Fruit fly (Drosophila melanogaster) whole organism, wandering third instar larva: ENCODE data around the gene CG33722.
A peak's percentile ranks its signal among the peaks of the same experiment; 100 is the strongest.

Experiments
- Abd-B ChIP-seq: fragments of >200 bp; optimal IDR thresholded peaks from 2 replicates; lab custom pipeline; 2017; ENCODE audit warnings: missing biosample characterization, missing genetic modification characterization
- CG32264 ChIP-seq: fragments of 200-800 bp; sonication (Bioruptor generic); optimal IDR thresholded peaks from 2 replicates; lab custom pipeline; 2016; ENCODE audit warnings: missing biosample characterization, missing genetic modification characterization
- CG9705 ChIP-seq: fragments of 200-800 bp; sonication (Bioruptor generic); optimal IDR thresholded peaks from 2 replicates; lab custom pipeline; 2018; ENCODE audit warnings: missing biosample characterization, mild to moderate bottlenecking, missing genetic modification characterization
- CrebA ChIP-seq: fragments of 200-800 bp; sonication (Bioruptor generic); optimal IDR thresholded peaks from 2 replicates; lab custom pipeline; 2016; ENCODE audit warnings: missing biosample characterization, mild to moderate bottlenecking, missing genetic modification characterization, borderline replicate concordance
- Dfd ChIP-seq: fragments of >200 bp; optimal IDR thresholded peaks from 2 replicates; lab custom pipeline; 2017; ENCODE audit warnings: missing biosample characterization, missing genetic modification characterization
- Dif ChIP-seq: fragments of 200-275, 200-300 bp; sonication (Bioruptor generic); optimal IDR thresholded peaks from 2 replicates; lab custom pipeline; 2018; ENCODE audit warnings: missing biosample characterization, missing genetic modification characterization; ENCODE audit not compliant: partially characterized antibody
- GATAd ChIP-seq: sonication (Bioruptor generic); optimal IDR thresholded peaks from 2 replicates; lab custom pipeline; 2016; ENCODE audit warnings: missing biosample characterization, missing genetic modification characterization
- HLH106 ChIP-seq: fragments of 200-800 bp; optimal IDR thresholded peaks from 3 replicates; lab custom pipeline; 2019; ENCODE audit warnings: missing biosample characterization, mild to moderate bottlenecking, missing genetic modification characterization, moderate library complexity
- Hnf4 ChIP-seq: fragments of 200-800 bp; sonication (Bioruptor generic); optimal IDR thresholded peaks from 2 replicates; lab custom pipeline; 2016; ENCODE audit warnings: missing biosample characterization, mild to moderate bottlenecking, missing genetic modification characterization
- Hr78 ChIP-seq: fragments of >200 bp; optimal IDR thresholded peaks from 2 replicates; lab custom pipeline; 2017; ENCODE audit warnings: missing biosample characterization, missing genetic modification characterization
- Hr83 ChIP-seq: fragments of 200-300 bp; sonication (Bioruptor generic); optimal IDR thresholded peaks from 2 replicates; lab custom pipeline; 2016; ENCODE audit warnings: missing biosample characterization, mild to moderate bottlenecking, missing genetic modification characterization, moderate library complexity; ENCODE audit not compliant: poor library complexity, severe bottlenecking
- Jra ChIP-seq: sonication (Bioruptor generic); optimal IDR thresholded peaks from 2 replicates; lab custom pipeline; 2016; ENCODE audit warnings: missing biosample characterization, missing genetic modification characterization
- Mio ChIP-seq: sonication (Bioruptor generic); optimal IDR thresholded peaks from 2 replicates; lab custom pipeline; 2016; ENCODE audit warnings: missing biosample characterization, missing genetic modification characterization
- Myc ChIP-seq: fragments of >200 bp; optimal IDR thresholded peaks from 2 replicates; lab custom pipeline; 2017
- N ChIP-seq: fragments of >200 bp; optimal IDR thresholded peaks from 2 replicates; lab custom pipeline; 2018; ENCODE audit warnings: missing biosample characterization, missing external identifiers, missing genetic modification characterization
- OdsH ChIP-seq: fragments of 200-800 bp; sonication (Bioruptor generic); optimal IDR thresholded peaks from 2 replicates; lab custom pipeline; 2016; ENCODE audit warnings: missing biosample characterization, mild to moderate bottlenecking, missing genetic modification characterization
- Rel ChIP-seq, 2 experiments: fragments of 200-800 bp; sonication (Bioruptor generic) in 1 of 2; optimal IDR thresholded peaks; 2 replicates in 1 of 2; 3 replicates in 1 of 2; lab custom pipeline; 2016 to 2019; ENCODE audit warnings: mild to moderate bottlenecking in 2 of 2, missing biosample characterization in 2 of 2, missing genetic modification characterization in 2 of 2, moderate library complexity in 1 of 2
- Sp1 ChIP-seq: fragments of 200-800 bp; sonication (Bioruptor generic); optimal IDR thresholded peaks from 3 replicates; lab custom pipeline; 2019; ENCODE audit warnings: missing biosample characterization, mild to moderate bottlenecking, missing genetic modification characterization, moderate library complexity
- Vsx2 ChIP-seq: fragments of 200-300, 225-300 bp; sonication (Bioruptor generic); optimal IDR thresholded peaks from 2 replicates; lab custom pipeline; 2018; ENCODE audit warnings: missing biosample characterization, missing genetic modification characterization; ENCODE audit not compliant: partially characterized antibody
- br ChIP-seq: fragments of 200-800 bp; sonication (Bioruptor generic); optimal IDR thresholded peaks from 2 replicates; lab custom pipeline; 2016; ENCODE audit warnings: missing biosample characterization, missing genetic modification characterization
- brk ChIP-seq: fragments of 200-800 bp; sonication (Bioruptor generic); optimal IDR thresholded peaks from 2 replicates; lab custom pipeline; 2016; ENCODE audit warnings: missing biosample characterization, mild to moderate bottlenecking, missing genetic modification characterization
- dl ChIP-seq, 2 experiments: fragments of 175-275, 200-275 bp in 1 of 2; fragments of 200-275 bp in 1 of 2; sonication (Bioruptor generic); optimal IDR thresholded peaks; lab custom pipeline; 2018; ENCODE audit warnings: mild to moderate bottlenecking in 2 of 2, missing biosample characterization in 2 of 2, missing genetic modification characterization in 2 of 2, moderate library complexity in 2 of 2; ENCODE audit not compliant: partially characterized antibody in 2 of 2, insufficient read depth in 1 of 2
- dmrt93B ChIP-seq: fragments of 200-800 bp; sonication (Bioruptor generic); optimal IDR thresholded peaks from 2 replicates; lab custom pipeline; 2018; ENCODE audit warnings: missing biosample characterization, mild to moderate bottlenecking, missing genetic modification characterization
- dsf ChIP-seq: sonication (Bioruptor generic); optimal IDR thresholded peaks from 2 replicates; lab custom pipeline; 2016; ENCODE audit warnings: missing biosample characterization, missing genetic modification characterization, borderline replicate concordance
- ey ChIP-seq: fragments of 200-800 bp; sonication (Bioruptor generic); optimal IDR thresholded peaks from 2 replicates; lab custom pipeline; 2016; ENCODE audit warnings: missing biosample characterization, missing genetic modification characterization
- foxo ChIP-seq, 2 experiments: fragments of 200-800 bp; sonication (Bioruptor generic); optimal IDR thresholded peaks; 2 replicates in 1 of 2; 3 replicates in 1 of 2; lab custom pipeline; 2016 to 2017; ENCODE audit warnings: missing biosample characterization in 2 of 2, missing genetic modification characterization in 2 of 2
- fru ChIP-seq: fragments of 200-800 bp; sonication (Bioruptor generic); optimal IDR thresholded peaks from 3 replicates; lab custom pipeline; 2016; ENCODE audit warnings: missing biosample characterization, mild to moderate bottlenecking, missing genetic modification characterization
- h ChIP-seq: fragments of 200-800 bp; sonication (Bioruptor generic); optimal IDR thresholded peaks from 3 replicates; lab custom pipeline; 2016; ENCODE audit warnings: missing biosample characterization, mild to moderate bottlenecking, missing genetic modification characterization
- jim ChIP-seq: fragments of 175-275, 200-325 bp; sonication (Bioruptor generic); optimal IDR thresholded peaks from 2 replicates; lab custom pipeline; 2016; ENCODE audit warnings: missing biosample characterization, mild to moderate bottlenecking, missing genetic modification characterization
- lola ChIP-seq: fragments of >200 bp; optimal IDR thresholded peaks from 2 replicates; lab custom pipeline; 2017; ENCODE audit warnings: missing biosample characterization, missing genetic modification characterization
- pan ChIP-seq: fragments of >200 bp; optimal IDR thresholded peaks from 2 replicates; lab custom pipeline; 2017
- psq ChIP-seq: fragments of 200-800 bp; sonication (Bioruptor generic); optimal IDR thresholded peaks from 3 replicates; lab custom pipeline; 2017; ENCODE audit warnings: missing biosample characterization, mild to moderate bottlenecking, missing genetic modification characterization, moderate library complexity
- rgr ChIP-seq: fragments of 200-800 bp; sonication (Bioruptor generic); optimal IDR thresholded peaks from 3 replicates; lab custom pipeline; 2016; ENCODE audit warnings: missing biosample characterization, mild to moderate bottlenecking, missing genetic modification characterization
- sage ChIP-seq: fragments of 200-800 bp; sonication (Bioruptor generic); optimal IDR thresholded peaks from 2 replicates; lab custom pipeline; 2016; ENCODE audit warnings: missing biosample characterization, mild to moderate bottlenecking, missing genetic modification characterization
- sv ChIP-seq: fragments of 200-800 bp; sonication (Bioruptor generic); optimal IDR thresholded peaks from 3 replicates; lab custom pipeline; 2016; ENCODE audit warnings: missing biosample characterization, missing genetic modification characterization
- tai ChIP-seq: sonication (Bioruptor generic); optimal IDR thresholded peaks from 2 replicates; lab custom pipeline; 2016; ENCODE audit warnings: missing biosample characterization, missing genetic modification characterization
- usp ChIP-seq: fragments of >200 bp; optimal IDR thresholded peaks from 2 replicates; lab custom pipeline; 2017; ENCODE audit warnings: missing biosample characterization, missing genetic modification characterization
- woc ChIP-seq: sonication (Bioruptor generic); optimal IDR thresholded peaks from 2 replicates; lab custom pipeline; 2016; ENCODE audit warnings: missing biosample characterization, mild to moderate bottlenecking, missing genetic modification characterization

CG33722 gene

dm6 chr3R:8233370-8233773 lies 10.5 kb upstream of the CG33722 start, which contains the start of gene PolI (continued):
- TF ChIP-seq Hr78 (GFP tag; lab: Kevin White, UChicago) (no peak), Hnf4 (GFP tag; lab: Kevin White, UChicago) (peak; percentile 31), CG32264 (GFP tag; lab: Kevin White, UChicago) (no peak), usp (GFP tag; lab: Kevin White, UChicago) (no peak), Dif (GFP tag; lab: Kevin White, UChicago) (no peak), Hr83 (GFP tag; lab: Kevin White, UChicago) (peak; percentile 51)

dm6 chr3R:8233864-8234263 lies 10.0 kb upstream of the CG33722 start:
- no peak for TF ChIP-seq tai (GFP tag; lab: Kevin White, UChicago)
- no peak for TF ChIP-seq psq (GFP tag; lab: Kevin White, UChicago)
- TF ChIP-seq CG32264 (GFP tag; lab: Kevin White, UChicago): no peak
- no peak for TF ChIP-seq brk (GFP tag; lab: Kevin White, UChicago)
- no peak for TF ChIP-seq Hr78 (GFP tag; lab: Kevin White, UChicago)
- no peak for TF ChIP-seq HLH106 (tag; lab: Kevin White, UChicago)
- no peak for TF ChIP-seq lola (GFP tag; lab: Kevin White, UChicago)
- no peak for TF ChIP-seq Abd-B (GFP tag; lab: Kevin White, UChicago)
- peak in 1 of 2 experiments; percentile 21 for TF ChIP-seq foxo (GFP tag; optimal IDR thresholded peaks at IDR 0.05; lab: Kevin White, UChicago)
- TF ChIP-seq br (GFP tag; lab: Kevin White, UChicago): peak; percentile 18
- no peak for TF ChIP-seq Dif (GFP tag; lab: Kevin White, UChicago)
- TF ChIP-seq fru (GFP tag; lab: Kevin White, UChicago): no peak
- TF ChIP-seq sv (GFP tag; lab: Kevin White, UChicago): no peak
- TF ChIP-seq GATAd: no peak
- peak; percentile 36 for TF ChIP-seq ey
- TF ChIP-seq sage (GFP tag; lab: Kevin White, UChicago): no peak
- peak; percentile 41 for TF ChIP-seq rgr (GFP tag; lab: Kevin White, UChicago)
- TF ChIP-seq Hnf4 (GFP tag; lab: Kevin White, UChicago): peak; percentile 28
- no peak for TF ChIP-seq dmrt93B
- no peak for TF ChIP-seq Jra (GFP tag; lab: Kevin White, UChicago)

dm6 chr3R:8239472-8240301 lies 4.2 kb upstream of the CG33722 start:
- TF ChIP-seq HLH106 (tag; lab: Kevin White, UChicago) (peak; percentile 87), Abd-B (GFP tag; lab: Kevin White, UChicago) (no peak), GATAd (no peak), OdsH (GFP tag; lab: Kevin White, UChicago) (peak; percentile 84), brk (GFP tag; lab: Kevin White, UChicago) (peak; percentile 63), Sp1 (GFP tag; lab: Kevin White, UChicago) (peak; percentile 93), Hnf4 (GFP tag; lab: Kevin White, UChicago) (peak; percentile 49), br (GFP tag; lab: Kevin White, UChicago) (peak; percentile 74), psq (GFP tag; lab: Kevin White, UChicago) (peak; percentile 82), fru (GFP tag; lab: Kevin White, UChicago) (peak; percentile 44), Mio (GFP tag; lab: Kevin White, UChicago) (peak; percentile 34), CG9705 (GFP tag; lab: Kevin White, UChicago) (peak; percentile 66), Hr83 (GFP tag; lab: Kevin White, UChicago) (peak; percentile 39), h (peak; percentile 82), dl (GFP tag; optimal IDR thresholded peaks at IDR 0.05; lab: Kevin White, UChicago; ENCODE audit: insufficient read depth in 1 of 2, partially characterized antibody in 2 of 2) (no peak), foxo (GFP tag; optimal IDR thresholded peaks at IDR 0.05; lab: Kevin White, UChicago) (peak in 1 of 2 experiments; percentile 90), pan (no peak), jim (GFP tag; lab: Kevin White, UChicago) (no peak), Rel (GFP tag; optimal IDR thresholded peaks at IDR 0.05; lab: Kevin White, UChicago) (peak; percentile 32), Rel (tag; optimal IDR thresholded peaks at IDR 0.05; lab: Kevin White, UChicago) (peak; percentile 49), sage (GFP tag; lab: Kevin White, UChicago) (peak; percentile 56), Dfd (GFP tag; lab: Kevin White, UChicago) (no peak), dmrt93B (peak; percentile 69), usp (GFP tag; lab: Kevin White, UChicago) (no peak), Vsx2 (GFP tag; lab: Kevin White, UChicago) (no peak), N (GFP tag; lab: Kevin White, UChicago) (no peak), Jra (GFP tag; lab: Kevin White, UChicago) (peak; percentile 71), woc (GFP tag; lab: Kevin White, UChicago) (peak; percentile 72), tai (GFP tag; lab: Kevin White, UChicago) (no peak), dsf (GFP tag; lab: Kevin White, UChicago) (peak; percentile 29), Dif (GFP tag; lab: Kevin White, UChicago) (no peak), ey (peak; percentile 83), CG32264 (GFP tag; lab: Kevin White, UChicago) (peak; percentile 43), rgr (GFP tag; lab: Kevin White, UChicago) (peak; percentile 85), Hr78 (GFP tag; lab: Kevin White, UChicago) (no peak), sv (GFP tag; lab: Kevin White, UChicago) (peak; percentile 78), CrebA (GFP tag; lab: Kevin White, UChicago) (no peak), Myc (no peak), lola (GFP tag; lab: Kevin White, UChicago) (no peak)
